Worm (Caenorhabditis elegans) whole organism, L3 larva: ENCODE measurements around the gene T10H4.4.
A peak's percentile ranks its signal among the peaks of the same experiment; 100 is the strongest.

Source experiments
- R02D3.7 ChIP-seq: fragments of 150-350 bp; optimal IDR thresholded peaks from 2 replicates; lab custom pipeline; 2014; ENCODE audit warnings: missing biosample characterization, missing genetic modification characterization
- aly-2 ChIP-seq: fragments of 150-350 bp; optimal IDR thresholded peaks from 2 replicates; lab custom pipeline; 2014; ENCODE audit warnings: missing biosample characterization, missing genetic modification characterization
- ama-1 ChIP-seq: fragments of 150-350 bp; optimal IDR thresholded peaks from 2 replicates; lab custom pipeline; 2018
- ceh-28 ChIP-seq: fragments of 150-350 bp; optimal IDR thresholded peaks from 2 replicates; lab custom pipeline; 2014; ENCODE audit warnings: missing biosample characterization, missing genetic modification reagents, missing genetic modification characterization
- ceh-9 ChIP-seq: sonication (generic microtip); optimal IDR thresholded peaks from 2 replicates; lab custom pipeline; 2018; ENCODE audit warnings: missing biosample characterization, missing genetic modification characterization
- egl-27 ChIP-seq: sonication (generic microtip); optimal IDR thresholded peaks from 4 replicates; lab custom pipeline; 2017; ENCODE audit warnings: missing biosample characterization, missing genetic modification reagents, missing genetic modification characterization
- egl-5 ChIP-seq: fragments of 150-350 bp; optimal IDR thresholded peaks from 2 replicates; lab custom pipeline; 2017; ENCODE audit warnings: missing biosample characterization, missing genetic modification reagents, missing genetic modification characterization, inconsistent platforms
- elt-1 ChIP-seq: fragments of 150-350 bp; optimal IDR thresholded peaks from 2 replicates; lab custom pipeline; 2014; ENCODE audit warnings: missing biosample characterization, missing genetic modification characterization
- elt-2 ChIP-seq: sonication (generic microtip); optimal IDR thresholded peaks from 2 replicates; lab custom pipeline; 2016; ENCODE audit warnings: missing genetic modification reagents, mild to moderate bottlenecking, missing genetic modification characterization, missing compliant biosample characterization
- elt-3 ChIP-seq, 3 experiments: fragments of 150-350 bp in 1 of 3; sonication (generic microtip) in 2 of 3; optimal IDR thresholded peaks; 2 replicates in 2 of 3; 4 replicates in 1 of 3; lab custom pipeline; 2014 to 2017; ENCODE audit warnings: missing biosample characterization in 3 of 3, missing genetic modification characterization in 3 of 3
- eor-1 ChIP-seq, 2 experiments: fragments of 150-350 bp; optimal IDR thresholded peaks; 2 replicates each; lab custom pipeline; 2014 to 2018; ENCODE audit warnings: missing biosample characterization in 2 of 2, missing genetic modification characterization in 2 of 2
- fkh-2 ChIP-seq: fragments of 150-350 bp; optimal IDR thresholded peaks from 2 replicates; lab custom pipeline; 2014; ENCODE audit warnings: missing biosample characterization, missing genetic modification reagents, missing genetic modification characterization
- fos-1 ChIP-seq: fragments of 150-350 bp; optimal IDR thresholded peaks from 2 replicates; lab custom pipeline; 2014; ENCODE audit warnings: missing biosample characterization, missing genetic modification characterization
- jun-1 ChIP-seq: fragments of 150-350 bp; optimal IDR thresholded peaks from 2 replicates; lab custom pipeline; 2014; ENCODE audit warnings: missing biosample characterization, missing genetic modification reagents, missing genetic modification characterization
- lin-15B ChIP-seq: fragments of 150-350 bp; optimal IDR thresholded peaks from 2 replicates; lab custom pipeline; 2014; ENCODE audit warnings: missing biosample characterization, missing genetic modification characterization
- lin-39 ChIP-seq: fragments of 150-350 bp; optimal IDR thresholded peaks from 2 replicates; lab custom pipeline; 2018; ENCODE audit warnings: missing biosample characterization, missing genetic modification reagents, missing genetic modification characterization
- lsy-12 ChIP-seq: sonication (generic microtip); optimal IDR thresholded peaks from 2 replicates; lab custom pipeline; 2016; ENCODE audit warnings: mild to moderate bottlenecking, missing genetic modification characterization, missing compliant biosample characterization
- mdl-1 ChIP-seq: fragments of 150-350 bp; optimal IDR thresholded peaks from 2 replicates; lab custom pipeline; 2014; ENCODE audit warnings: missing biosample characterization, missing genetic modification characterization
- mml-1 ChIP-seq: fragments of 150-350 bp; sonication (generic microtip); optimal IDR thresholded peaks from 3 replicates; lab custom pipeline; 2014; ENCODE audit warnings: missing biosample characterization, missing genetic modification characterization
- nfya-1 ChIP-seq: sonication (generic microtip); optimal IDR thresholded peaks from 2 replicates; lab custom pipeline; 2017; ENCODE audit warnings: missing genetic modification characterization, mild to moderate bottlenecking, missing compliant biosample characterization, antibody characterized with exemption, moderate library complexity; ENCODE audit not compliant: insufficient read depth
- nhr-11 ChIP-seq: fragments of 150-350 bp; optimal IDR thresholded peaks from 2 replicates; lab custom pipeline; 2014; ENCODE audit warnings: missing biosample characterization, missing genetic modification characterization
- nhr-25 ChIP-seq: sonication (generic microtip); optimal IDR thresholded peaks from 2 replicates; lab custom pipeline; 2017; ENCODE audit warnings: missing biosample characterization, missing genetic modification characterization
- nhr-28 ChIP-seq: fragments of 150-350 bp; optimal IDR thresholded peaks from 2 replicates; lab custom pipeline; 2014; ENCODE audit warnings: missing biosample characterization, missing genetic modification characterization
- nhr-43 ChIP-seq: sonication (generic microtip); optimal IDR thresholded peaks from 2 replicates; lab custom pipeline; 2016; ENCODE audit warnings: mild to moderate bottlenecking, missing genetic modification characterization, missing compliant biosample characterization; ENCODE audit not compliant: poor library complexity, severe bottlenecking
- nhr-67 ChIP-seq: fragments of 150-350 bp; optimal IDR thresholded peaks from 2 replicates; lab custom pipeline; 2014; ENCODE audit warnings: missing biosample characterization, missing genetic modification characterization
- nhr-76 ChIP-seq: fragments of 150-350 bp; sonication (generic microtip); optimal IDR thresholded peaks from 5 replicates; lab custom pipeline; 2014; ENCODE audit warnings: missing biosample characterization, missing genetic modification characterization
- nhr-77 ChIP-seq: fragments of 150-350 bp; optimal IDR thresholded peaks from 2 replicates; lab custom pipeline; 2014; ENCODE audit warnings: missing biosample characterization, missing genetic modification characterization
- pha-4 ChIP-seq: fragments of 150-350 bp; optimal IDR thresholded peaks from 2 replicates; lab custom pipeline; 2014; ENCODE audit warnings: missing biosample characterization, missing genetic modification reagents, missing genetic modification characterization
- pqm-1 ChIP-seq: fragments of 150-350 bp; optimal IDR thresholded peaks from 2 replicates; lab custom pipeline; 2017; ENCODE audit warnings: missing biosample characterization, missing genetic modification characterization, inconsistent platforms
- sea-2 ChIP-seq: fragments of 150-350 bp; sonication (generic microtip); optimal IDR thresholded peaks from 4 replicates; lab custom pipeline; 2014; ENCODE audit warnings: missing biosample characterization, missing genetic modification reagents, missing genetic modification characterization
- skn-1 ChIP-seq: fragments of 150-350 bp; optimal IDR thresholded peaks from 2 replicates; lab custom pipeline; 2014; ENCODE audit warnings: missing biosample characterization, missing genetic modification characterization
- tbx-2 ChIP-seq: sonication (generic microtip); optimal IDR thresholded peaks from 2 replicates; lab custom pipeline; 2016; ENCODE audit warnings: mild to moderate bottlenecking, missing genetic modification characterization, missing compliant biosample characterization
- unc-62 ChIP-seq: fragments of 150-350 bp; sonication (generic microtip); optimal IDR thresholded peaks from 4 replicates; lab custom pipeline; 2014; ENCODE audit warnings: missing biosample characterization, missing genetic modification reagents, missing genetic modification characterization
- ztf-11 ChIP-seq: fragments of 150-350 bp; optimal IDR thresholded peaks from 2 replicates; lab custom pipeline; 2014; ENCODE audit warnings: missing biosample characterization, missing genetic modification characterization

Gene T10H4.4

ce11 chrV:15272263-15272662, at the start of gene T10H4.4:
Gene T10H4.4, minus strand, starts transcription at chrV:15272363.
- TF ChIP-seq lin-15B (tag; lab: Kevin White, UChicago): no peak
- TF ChIP-seq ceh-9: no peak
- TF ChIP-seq nhr-28: no peak
- no peak for TF ChIP-seq pha-4 (tag; lab: Kevin White, UChicago)
- TF ChIP-seq nhr-67 (tag; lab: Kevin White, UChicago): no peak
- TF ChIP-seq ama-1 (lab: Kevin White, UChicago): no peak
- no peak for TF ChIP-seq elt-1 (tag; lab: Kevin White, UChicago)
- no peak for TF ChIP-seq eor-1 (tag; optimal IDR thresholded peaks at IDR 0.05; lab: Kevin White, UChicago)
- TF ChIP-seq nhr-43: no peak
- TF ChIP-seq R02D3.7 (tag; lab: Kevin White, UChicago): no peak
- TF ChIP-seq nhr-25 (tag; lab: Kevin White, UChicago): no peak
- no peak for TF ChIP-seq mml-1
- TF ChIP-seq nhr-76 (tag; lab: Kevin White, UChicago): no peak
- no peak for TF ChIP-seq aly-2

ce11 chrV:15318638-15319037, 46.5 kb upstream of the T10H4.4 start, which contains the start of gene nhr-291:
Gene nhr-291, plus strand, starts transcription at chrV:15318961.
- TF ChIP-seq elt-2: peak; percentile 99
- TF ChIP-seq nhr-28: no peak
- no peak for TF ChIP-seq aly-2
- TF ChIP-seq unc-62 (GFP tag; lab: Kevin White, UChicago): no peak
- TF ChIP-seq nhr-43: no peak
- TF ChIP-seq sea-2 (GFP tag; lab: Kevin White, UChicago): no peak
- TF ChIP-seq skn-1 (tag; lab: Kevin White, UChicago): peak; percentile 62
- TF ChIP-seq pqm-1 (tag; lab: Kevin White, UChicago): peak; percentile 99
- TF ChIP-seq mml-1: no peak
- TF ChIP-seq jun-1 (tag; lab: Kevin White, UChicago): peak; percentile 93
- peak; percentile 57 for TF ChIP-seq fos-1 (tag; lab: Kevin White, UChicago)
- peak; percentile 83 for TF ChIP-seq pha-4 (tag; lab: Kevin White, UChicago)
- no peak for TF ChIP-seq nfya-1 (tag; lab: Kevin White, UChicago)
- no peak for TF ChIP-seq lin-39
- no peak for TF ChIP-seq ceh-9
- TF ChIP-seq fkh-2 (tag; lab: Kevin White, UChicago): no peak
- TF ChIP-seq nhr-76 (tag; lab: Kevin White, UChicago): no peak

ce11 chrV:15315827-15316527, 43.8 kb upstream of the T10H4.4 start, which contains the start of the genes srt-22 and nhr-246:
Gene srt-22, minus strand, starts transcription at chrV:15315927.
Gene nhr-246, plus strand, starts transcription at chrV:15316477.
- TF ChIP-seq elt-2 (peak; percentile 6), pqm-1 (tag; lab: Kevin White, UChicago) (peak; percentile 30), nhr-77 (tag; lab: Kevin White, UChicago) (no peak), fos-1 (tag; lab: Kevin White, UChicago) (no peak)

- TF ChIP-seq egl-5 (tag; lab: Kevin White, UChicago): no peak
- no peak for TF ChIP-seq ztf-11
- TF ChIP-seq nhr-67 (tag; lab: Kevin White, UChicago): no peak
- no peak for TF ChIP-seq lin-15B (tag; lab: Kevin White, UChicago)
- TF ChIP-seq ama-1 (lab: Kevin White, UChicago): no peak
- TF ChIP-seq jun-1 (tag; lab: Kevin White, UChicago): no peak
- TF ChIP-seq elt-2: no peak
- TF ChIP-seq lsy-12 (tag; lab: Kevin White, UChicago): no peak
- no peak for TF ChIP-seq nhr-77 (tag; lab: Kevin White, UChicago)
- TF ChIP-seq unc-62 (GFP tag; lab: Kevin White, UChicago): no peak
- no peak for TF ChIP-seq tbx-2 (tag; lab: Kevin White, UChicago)
- TF ChIP-seq nhr-43: no peak
- TF ChIP-seq mdl-1: no peak
- no peak for TF ChIP-seq nhr-11 (tag; lab: Kevin White, UChicago)
- no peak for TF ChIP-seq ceh-9
- TF ChIP-seq fkh-2 (tag; lab: Kevin White, UChicago): no peak
- no peak for TF ChIP-seq egl-27
- TF ChIP-seq skn-1 (tag; lab: Kevin White, UChicago): no peak
- TF ChIP-seq ceh-28: no peak
Measured at ce11 chrV:15313529-15313928, 41.4 kb upstream of the T10H4.4 start.

ce11 chrV:15310780-15311179, 38.6 kb upstream of the T10H4.4 start, which contains the start of gene irld-62:
Gene irld-62, plus strand, starts transcription at chrV:15311080.
- TF ChIP-seq elt-1 (tag; lab: Kevin White, UChicago): no peak
- no peak for TF ChIP-seq elt-3 (tag; optimal IDR thresholded peaks at IDR 0.05; lab: Kevin White, UChicago)
- no peak for TF ChIP-seq nhr-11 (tag; lab: Kevin White, UChicago)
